Worm (Caenorhabditis elegans) whole organism, L3 larva: Measurements from ENCODE around the gene Y56A3A.30.

Experiments used
- daf-12 ChIP-seq: fragments of 150-350 bp; optimal IDR thresholded peaks from 2 replicates; lab custom pipeline; 2014; ENCODE audit warnings: missing biosample characterization, missing genetic modification reagents, missing genetic modification characterization
- lsy-12 ChIP-seq: sonication (generic microtip); optimal IDR thresholded peaks from 2 replicates; lab custom pipeline; 2016; ENCODE audit warnings: mild to moderate bottlenecking, missing genetic modification characterization, missing compliant biosample characterization
- nhr-25 ChIP-seq: sonication (generic microtip); optimal IDR thresholded peaks from 2 replicates; lab custom pipeline; 2017; ENCODE audit warnings: missing biosample characterization, missing genetic modification characterization

- TF ChIP-seq lsy-12 (no peak), daf-12 (tag; lab: Kevin White, UChicago) (no peak), nhr-25 (peak; percentile 2)
These were observed 2.7 kb upstream of the Y56A3A.30 start for ce11 chrIII:11981539-11981938.
